Worm (Caenorhabditis elegans): ENCODE results near the gene F22B7.1.

The F22B7.1 gene

ce11 chrIII:8650235-8650817 is 14.8 kb upstream of the F22B7.1 start, which contains the start of gene flp-23 (continued):
- TF ChIP-seq ceh-24 (tag; optimal IDR thresholded peaks at IDR 0.05) (peak; percentile 10), C38D4.7 (GFP tag; optimal IDR thresholded peaks at IDR 0.05) (peak; percentile 54), hlh-6 (tag; optimal IDR thresholded peaks at IDR 0.05) (peak; percentile 60), ets-4 (tag; optimal IDR thresholded peaks at IDR 0.05) (peak; percentile 6), C08G9.2 (tag; optimal IDR thresholded peaks at IDR 0.05) (peak; percentile 39), ahr-1 (tag; optimal IDR thresholded peaks at IDR 0.05) (no peak), ama-1 (optimal IDR thresholded peaks at IDR 0.05) (no peak), dmd-4 (tag; optimal IDR thresholded peaks at IDR 0.05; ENCODE audit: borderline replicate concordance) (peak; percentile 54), ceh-6 (GFP tag; optimal IDR thresholded peaks at IDR 0.05) (peak; percentile 59), lin-11 (tag; optimal IDR thresholded peaks at IDR 0.05) (peak; percentile 66), ceh-48 (tag; optimal IDR thresholded peaks at IDR 0.05) (peak; percentile 60), ceh-30 (tag; optimal IDR thresholded peaks at IDR 0.05) (no peak), sox-2 (GFP tag; IDR thresholded peaks at IDR 0.05) (peak; percentile 53), syd-9 (tag; optimal IDR thresholded peaks at IDR 0.05) (peak; percentile 6), fkh-6 (tag; optimal IDR thresholded peaks at IDR 0.05) (peak; percentile 68), tbx-7 (tag; optimal IDR thresholded peaks at IDR 0.05) (peak; percentile 16), gmeb-2 (tag; optimal IDR thresholded peaks at IDR 0.05) (peak; percentile 78)

- TF ChIP-seq ceh-31 (tag; optimal IDR thresholded peaks at IDR 0.05) (no peak), elt-4 (tag; optimal IDR thresholded peaks at IDR 0.05) (no peak), K02D7.2 (tag; optimal IDR thresholded peaks at IDR 0.05) (no peak), pag-3 (tag; optimal IDR thresholded peaks at IDR 0.05; ENCODE audit: borderline replicate concordance) (no peak), syd-9 (tag; optimal IDR thresholded peaks at IDR 0.05) (no peak), npax-4 (tag; optimal IDR thresholded peaks at IDR 0.05) (no peak), tbx-2 (tag; optimal IDR thresholded peaks at IDR 0.05) (no peak), fkh-10 (GFP tag; optimal IDR thresholded peaks at IDR 0.05) (no peak), ttx-3 (tag; optimal IDR thresholded peaks at IDR 0.05) (no peak), hlh-30 (tag; optimal IDR thresholded peaks at IDR 0.05; ENCODE audit: insufficient read depth) (no peak), che-1 (tag; optimal IDR thresholded peaks at IDR 0.05) (no peak), hlh-13 (GFP tag; optimal IDR thresholded peaks at IDR 0.05) (no peak), dve-1 (tag; optimal IDR thresholded peaks at IDR 0.05) (no peak)
These were observed 12.9 kb upstream of the F22B7.1 start for ce11 chrIII:8652112-8652694.

ce11 chrIII:8652922-8653321 is 12.2 kb upstream of the F22B7.1 start:
- TF ChIP-seq mec-3 (tag; optimal IDR thresholded peaks at IDR 0.05; ENCODE audit: borderline replicate concordance), result no peak
- no peak for TF ChIP-seq ceh-19 (GFP tag; optimal IDR thresholded peaks at IDR 0.05)
- no peak for TF ChIP-seq pros-1 (tag; optimal IDR thresholded peaks at IDR 0.05)
- peak; percentile 19 for TF ChIP-seq nfya-1 (tag; optimal IDR thresholded peaks at IDR 0.05)
- no peak for TF ChIP-seq ceh-30 (tag; optimal IDR thresholded peaks at IDR 0.05)
- no peak for TF ChIP-seq ceh-2 (tag; optimal IDR thresholded peaks at IDR 0.05)
- TF ChIP-seq Y22D7AL.16 (tag; optimal IDR thresholded peaks at IDR 0.05), result peak; percentile 45
- TF ChIP-seq ceh-48 (tag; optimal IDR thresholded peaks at IDR 0.05), result no peak
- peak; percentile 21 for TF ChIP-seq sox-4 (tag; optimal IDR thresholded peaks at IDR 0.05)
- no peak for TF ChIP-seq ceh-31 (tag; optimal IDR thresholded peaks at IDR 0.05)
- no peak for TF ChIP-seq npax-4 (tag; optimal IDR thresholded peaks at IDR 0.05)
- TF ChIP-seq C38D4.7 (GFP tag; optimal IDR thresholded peaks at IDR 0.05), result peak; percentile 40
- no peak for TF ChIP-seq ceh-34 (tag; optimal IDR thresholded peaks at IDR 0.05)
- TF ChIP-seq odd-2 (tag; optimal IDR thresholded peaks at IDR 0.05), result no peak
- no peak for TF ChIP-seq unc-55 (GFP tag; optimal IDR thresholded peaks at IDR 0.05)
- TF ChIP-seq unc-42 (tag; optimal IDR thresholded peaks at IDR 0.05), result no peak
- peak; percentile 47 for TF ChIP-seq ceh-18 (tag; optimal IDR thresholded peaks at IDR 0.05)
- peak; percentile 49 for TF ChIP-seq syd-9 (tag; optimal IDR thresholded peaks at IDR 0.05)
- TF ChIP-seq ceh-14 (tag; optimal IDR thresholded peaks at IDR 0.05), result peak; percentile 5
- no peak for TF ChIP-seq fkh-10 (GFP tag; optimal IDR thresholded peaks at IDR 0.05)
- TF ChIP-seq eyg-1 (tag; optimal IDR thresholded peaks at IDR 0.05), result no peak
- no peak for TF ChIP-seq ama-1 (optimal IDR thresholded peaks at IDR 0.05)
- no peak for TF ChIP-seq C08G9.2 (tag; optimal IDR thresholded peaks at IDR 0.05)
- no peak for TF ChIP-seq hlh-6 (tag; optimal IDR thresholded peaks at IDR 0.05)
- peak; percentile 12 for TF ChIP-seq fkh-6 (tag; optimal IDR thresholded peaks at IDR 0.05)
- TF ChIP-seq pha-4 (tag; optimal IDR thresholded peaks at IDR 0.05), result no peak
- no peak for TF ChIP-seq hlh-15 (tag; optimal IDR thresholded peaks at IDR 0.05)
- TF ChIP-seq elt-2 (tag; optimal IDR thresholded peaks at IDR 0.05), result peak; percentile 25
- no peak for TF ChIP-seq ttx-3 (tag; optimal IDR thresholded peaks at IDR 0.05)
- peak; percentile 45 for TF ChIP-seq che-1 (tag; optimal IDR thresholded peaks at IDR 0.05)
- TF ChIP-seq ceh-45 (GFP tag; IDR thresholded peaks at IDR 0.05), result no peak
